Worm (Caenorhabditis elegans) whole organism, young adult: Measurements from ENCODE around the gene lron-4.

ENCODE experiments used
- Y53F4B.3 ChIP-seq: fragments of 200-800 bp; sonication (Bioruptor generic); IDR thresholded peaks from 2 replicates; pipeline ENCODE4 v1.3.6; 2022; ENCODE audit warnings: missing genetic modification reagents, missing genetic modification characterization, missing compliant biosample characterization
- aptf-2 ChIP-seq: fragments of 200-800 bp; sonication (Bioruptor generic); conservative IDR thresholded peaks from 2 replicates; pipeline ENCODE4 v1.3.6; 2022; ENCODE audit warnings: missing genetic modification reagents, missing genetic modification characterization, missing compliant biosample characterization
- efl-1 ChIP-seq: fragments of 150-350 bp; optimal IDR thresholded peaks from 2 replicates; lab custom pipeline; 2014; ENCODE audit warnings: missing biosample characterization, missing genetic modification reagents, missing genetic modification characterization
- mxl-1 ChIP-seq: sonication (generic microtip); optimal IDR thresholded peaks from 2 replicates; lab custom pipeline; 2016; ENCODE audit warnings: missing genetic modification characterization, missing compliant biosample characterization
- sea-2 ChIP-seq: fragments of 200-800 bp; sonication (Bioruptor generic); IDR thresholded peaks from 2 replicates; pipeline ENCODE4 v1.3.6; 2022; ENCODE audit warnings: missing genetic modification characterization, missing compliant biosample characterization
- ztf-18 ChIP-seq: sonication (generic microtip); optimal IDR thresholded peaks from 2 replicates; lab custom pipeline; 2016; ENCODE audit warnings: missing genotype, mild to moderate bottlenecking, missing genetic modification characterization, missing compliant biosample characterization

ce11 chrII:8127290-8127689 is 15.3 kb upstream of the lron-4 start:
- TF ChIP-seq ztf-18 (tag; lab: Kevin White, UChicago) (no peak), efl-1 (GFP tag; lab: Kevin White, UChicago) (no peak), aptf-2 (no peak), Y53F4B.3 (GFP tag; lab: Robert Waterston, UW) (no peak), mxl-1 (tag; lab: Kevin White, UChicago) (no peak), sea-2 (GFP tag; lab: Robert Waterston, UW) (no peak)
